Fruit fly (Drosophila melanogaster) whole organism, embryonic: ENCODE results near the gene CG4953.

Experiments used
- CG11247 ChIP-seq: fragments of 200-800 bp; sonication (Bioruptor generic); IDR thresholded peaks from 2 replicates; pipeline ENCODE4 v1.3.6; 2022; ENCODE audit warnings: missing biosample characterization, missing genetic modification characterization
- CG11398 ChIP-seq: fragments of 200-800 bp; sonication (Bioruptor generic); optimal IDR thresholded peaks from 2 replicates; lab custom pipeline; 2016; ENCODE audit warnings: missing biosample characterization, missing genetic modification characterization
- CG12071 ChIP-seq: fragments of 200-800 bp; sonication (Bioruptor generic); optimal IDR thresholded peaks from 3 replicates; lab custom pipeline; 2018; ENCODE audit warnings: missing biosample characterization, mild to moderate bottlenecking, missing genetic modification characterization
- CG13894 ChIP-seq: fragments of 200-800 bp; sonication (Bioruptor generic); optimal IDR thresholded peaks from 3 replicates; lab custom pipeline; 2018; ENCODE audit warnings: missing biosample characterization, mild to moderate bottlenecking, missing genetic modification characterization, moderate library complexity
- CG14965 ChIP-seq: fragments of 200-800 bp; sonication (Bioruptor generic); optimal IDR thresholded peaks from 2 replicates; lab custom pipeline; 2016; ENCODE audit warnings: missing biosample characterization, missing genetic modification characterization, borderline replicate concordance
- CG1529 ChIP-seq: fragments of 200-800 bp; sonication (Bioruptor generic); optimal IDR thresholded peaks from 3 replicates; lab custom pipeline; 2018; ENCODE audit warnings: missing biosample characterization, missing genetic modification characterization
- CG2199 ChIP-seq: fragments of 200-800 bp; sonication (Bioruptor generic); IDR thresholded peaks from 3 replicates; pipeline ENCODE4 v1.3.6; 2022; ENCODE audit warnings: missing biosample characterization, missing genetic modification characterization
- CG6765 ChIP-seq: fragments of 200-800 bp; sonication (Bioruptor generic); optimal IDR thresholded peaks from 3 replicates; lab custom pipeline; 2017; ENCODE audit warnings: missing biosample characterization, mild to moderate bottlenecking, missing genetic modification characterization
- CG6791 ChIP-seq: fragments of 200-800 bp; sonication (Bioruptor generic); IDR thresholded peaks from 3 replicates; pipeline ENCODE4 v1.3.6; 2022; ENCODE audit warnings: missing biosample characterization, missing genetic modification characterization; ENCODE audit not compliant: partially characterized antibody
- CG8478 ChIP-seq: fragments of >200 bp; optimal IDR thresholded peaks from 2 replicates; lab custom pipeline; 2018
- CG8944 ChIP-seq: fragments of 200-800 bp; sonication (Bioruptor generic); optimal IDR thresholded peaks from 3 replicates; lab custom pipeline; 2016; ENCODE audit warnings: missing biosample characterization, missing genetic modification characterization
- CrebB ChIP-seq: fragments of 200-800 bp; sonication (Bioruptor generic); optimal IDR thresholded peaks from 3 replicates; lab custom pipeline; 2018; ENCODE audit warnings: missing biosample characterization, mild to moderate bottlenecking, missing genetic modification characterization
- Doc3 ChIP-seq: fragments of 200-800 bp; sonication (Bioruptor generic); IDR thresholded peaks from 3 replicates; pipeline ENCODE4 v1.3.6; 2022; ENCODE audit warnings: missing biosample characterization, missing genetic modification characterization; ENCODE audit not compliant: partially characterized antibody
- Dp ChIP-seq: fragments of 200-800 bp; sonication (Bioruptor generic); optimal IDR thresholded peaks from 2 replicates; lab custom pipeline; 2018; ENCODE audit warnings: missing biosample characterization, mild to moderate bottlenecking, missing genetic modification characterization, moderate library complexity
- Dref ChIP-seq: fragments of 200-800 bp; sonication (Bioruptor generic); IDR thresholded peaks from 2 replicates; pipeline ENCODE4 v1.3.6; 2022; ENCODE audit warnings: missing biosample characterization, missing genetic modification characterization
- Fer3 ChIP-seq: fragments of 200-800 bp; sonication (Bioruptor generic); optimal IDR thresholded peaks from 2 replicates; lab custom pipeline; 2018; ENCODE audit warnings: missing biosample characterization, mild to moderate bottlenecking, missing genetic modification characterization, moderate library complexity
- Hand ChIP-seq: fragments of 200-800 bp; sonication (Bioruptor generic); optimal IDR thresholded peaks from 2 replicates; lab custom pipeline; 2017; ENCODE audit warnings: mild to moderate bottlenecking, missing biosample characterization, missing genetic modification reagents, missing genetic modification characterization
- HmgD ChIP-seq: fragments of 200-800 bp; sonication (Bioruptor generic); optimal IDR thresholded peaks from 3 replicates; lab custom pipeline; 2016; ENCODE audit warnings: missing biosample characterization, missing genetic modification characterization
- Hr78 ChIP-seq, 2 experiments: fragments of 200-800 bp in 1 of 2; fragments of >200 bp in 1 of 2; sonication (Bioruptor generic) in 1 of 2; optimal IDR thresholded peaks; 2 replicates each; lab custom pipeline; 2017 to 2019; ENCODE audit warnings: missing biosample characterization in 2 of 2, missing genetic modification characterization in 2 of 2, mild to moderate bottlenecking in 1 of 2, moderate library complexity in 1 of 2
- Jarid2 ChIP-seq: fragments of 200-800 bp; sonication (Bioruptor generic); optimal IDR thresholded peaks from 3 replicates; lab custom pipeline; 2017; ENCODE audit warnings: mild to moderate bottlenecking, missing biosample characterization, missing genetic modification reagents, missing genetic modification characterization
- MESR4 ChIP-seq: fragments of 200-800 bp; sonication (Bioruptor generic); optimal IDR thresholded peaks from 2 replicates; lab custom pipeline; 2018; ENCODE audit warnings: missing biosample characterization, mild to moderate bottlenecking, missing genetic modification characterization, moderate library complexity
- Max ChIP-seq: fragments of 200-800 bp; sonication (Bioruptor generic); optimal IDR thresholded peaks from 2 replicates; lab custom pipeline; 2016; ENCODE audit warnings: missing biosample characterization, mild to moderate bottlenecking, missing genetic modification characterization
- NC2β ChIP-seq: fragments of 200-800 bp; sonication (Bioruptor generic); optimal IDR thresholded peaks from 2 replicates; lab custom pipeline; 2016; ENCODE audit warnings: missing biosample characterization, missing genetic modification characterization
- Scr ChIP-seq: fragments of 200-800 bp; sonication (Bioruptor generic); IDR thresholded peaks from 2 replicates; pipeline ENCODE4 v1.3.6; 2022; ENCODE audit warnings: missing biosample characterization, missing genetic modification characterization; ENCODE audit not compliant: partially characterized antibody
- Side ChIP-seq: fragments of 200-800 bp; sonication (Bioruptor generic); optimal IDR thresholded peaks from 2 replicates; lab custom pipeline; 2016; ENCODE audit warnings: missing biosample characterization, missing genetic modification characterization
- Tbp ChIP-seq: fragments of >200 bp; optimal IDR thresholded peaks from 2 replicates; lab custom pipeline; 2018; ENCODE audit warnings: missing biosample characterization, missing genetic modification characterization
- Vsx1 ChIP-seq: fragments of 200-800 bp; sonication (Bioruptor generic); optimal IDR thresholded peaks from 2 replicates; lab custom pipeline; 2017; ENCODE audit warnings: missing biosample characterization, mild to moderate bottlenecking, missing genetic modification characterization, missing genetic modification reagents
- ase ChIP-seq: fragments of 200-800 bp; sonication (Bioruptor generic); IDR thresholded peaks from 3 replicates; pipeline ENCODE4 v1.3.6; 2022; ENCODE audit warnings: missing biosample characterization, missing genetic modification characterization
- chinmo ChIP-seq: fragments of 200-800 bp; sonication (Bioruptor generic); IDR thresholded peaks from 4 replicates; pipeline ENCODE4 v1.3.6; 2022; ENCODE audit warnings: missing biosample characterization, missing genetic modification characterization; ENCODE audit not compliant: partially characterized antibody
- dati ChIP-seq: fragments of 200-800 bp; sonication (Bioruptor generic); IDR thresholded peaks from 2 replicates; pipeline ENCODE4 v1.3.6; 2022; ENCODE audit warnings: missing biosample characterization, missing genetic modification characterization
- dmrt11E ChIP-seq: fragments of 200-800 bp; sonication (Bioruptor generic); optimal IDR thresholded peaks from 3 replicates; lab custom pipeline; 2018; ENCODE audit warnings: missing biosample characterization, mild to moderate bottlenecking, missing genetic modification characterization, moderate library complexity
- dpn ChIP-seq, 2 experiments: fragments of 200-800 bp; sonication (Bioruptor generic); optimal IDR thresholded peaks; 3 replicates each; lab custom pipeline; 2016; ENCODE audit warnings: missing biosample characterization in 2 of 2, missing genetic modification characterization in 2 of 2
- ems ChIP-seq: fragments of 200-800 bp; sonication (Bioruptor generic); optimal IDR thresholded peaks from 3 replicates; lab custom pipeline; 2016; ENCODE audit warnings: missing biosample characterization, missing genetic modification characterization
- grau ChIP-seq: fragments of 200-800 bp; optimal IDR thresholded peaks from 3 replicates; lab custom pipeline; 2019; ENCODE audit warnings: missing biosample characterization, mild to moderate bottlenecking, missing genetic modification characterization, moderate library complexity
- grn ChIP-seq: fragments of 200-800 bp; sonication (Bioruptor generic); optimal IDR thresholded peaks from 3 replicates; lab custom pipeline; 2017; ENCODE audit warnings: missing biosample characterization, missing genetic modification characterization
- ind ChIP-seq: fragments of 200-800 bp; sonication (Bioruptor generic); optimal IDR thresholded peaks from 3 replicates; lab custom pipeline; 2016; ENCODE audit warnings: missing biosample characterization, missing genetic modification characterization
- knrl ChIP-seq: fragments of 200-800 bp; sonication (Bioruptor generic); IDR thresholded peaks from 3 replicates; pipeline ENCODE4 v1.3.6; 2022; ENCODE audit warnings: missing biosample characterization, missing genetic modification characterization; ENCODE audit not compliant: partially characterized antibody
- lilli ChIP-seq: fragments of 200-800 bp; sonication (Bioruptor generic); optimal IDR thresholded peaks from 3 replicates; lab custom pipeline; 2016; ENCODE audit warnings: missing biosample characterization, missing genetic modification characterization
- nom ChIP-seq: fragments of 200-800 bp; sonication (Bioruptor generic); optimal IDR thresholded peaks from 2 replicates; lab custom pipeline; 2017; ENCODE audit warnings: missing biosample characterization, missing genetic modification characterization, mild to moderate bottlenecking, moderate library complexity, missing genetic modification reagents
- pho ChIP-seq: fragments of 200-800 bp; sonication (Bioruptor generic); optimal IDR thresholded peaks from 2 replicates; lab custom pipeline; 2016; ENCODE audit warnings: missing biosample characterization, missing genetic modification characterization
- ranshi ChIP-seq: fragments of 200-800 bp; sonication (Bioruptor generic); IDR thresholded peaks from 2 replicates; pipeline ENCODE4 v1.3.6; 2022; ENCODE audit warnings: missing biosample characterization, missing genetic modification characterization
- slou ChIP-seq: fragments of 200-800 bp; sonication (Bioruptor generic); optimal IDR thresholded peaks from 3 replicates; lab custom pipeline; 2016; ENCODE audit warnings: missing biosample characterization, missing genetic modification characterization
- tap ChIP-seq: fragments of 200-800 bp; optimal IDR thresholded peaks from 3 replicates; lab custom pipeline; 2019; ENCODE audit warnings: missing biosample characterization, mild to moderate bottlenecking, missing genetic modification characterization, moderate library complexity
- tna ChIP-seq: fragments of 200-800 bp; sonication (Bioruptor generic); IDR thresholded peaks from 2 replicates; pipeline ENCODE4 v1.3.6; 2022; ENCODE audit warnings: missing biosample characterization, missing genetic modification characterization; ENCODE audit not compliant: partially characterized antibody
- trem ChIP-seq: fragments of 200-800 bp; optimal IDR thresholded peaks from 3 replicates; lab custom pipeline; 2019; ENCODE audit warnings: missing biosample characterization, mild to moderate bottlenecking, missing genetic modification characterization, moderate library complexity
- tx ChIP-seq: fragments of 200-800 bp; sonication (Bioruptor generic); optimal IDR thresholded peaks from 2 replicates; lab custom pipeline; 2016; ENCODE audit warnings: missing biosample characterization, missing genetic modification characterization
- unpg ChIP-seq: fragments of 200-800 bp; sonication (Bioruptor generic); optimal IDR thresholded peaks from 3 replicates; lab custom pipeline; 2018; ENCODE audit warnings: missing biosample characterization, mild to moderate bottlenecking, missing genetic modification characterization, moderate library complexity
- zen ChIP-seq: fragments of 200-800 bp; sonication (Bioruptor generic); optimal IDR thresholded peaks from 3 replicates; lab custom pipeline; 2018; ENCODE audit warnings: missing biosample characterization, mild to moderate bottlenecking, missing genetic modification characterization, moderate library complexity
- zen2 ChIP-seq: fragments of 200-800 bp; sonication (Bioruptor generic); IDR thresholded peaks from 3 replicates; pipeline ENCODE4 v1.3.6; 2022; ENCODE audit warnings: missing biosample characterization, missing genetic modification characterization; ENCODE audit not compliant: partially characterized antibody
- zfh1 ChIP-seq: fragments of 200-800 bp; sonication (Bioruptor generic); IDR thresholded peaks from 3 replicates; pipeline ENCODE4 v1.3.6; 2022; ENCODE audit warnings: missing biosample characterization, missing genetic modification characterization
- zfh2 ChIP-seq: fragments of 200-800 bp; sonication (Bioruptor generic); optimal IDR thresholded peaks from 2 replicates; lab custom pipeline; 2016; ENCODE audit warnings: missing biosample characterization, missing genetic modification characterization

Gene CG4953

DNA sequence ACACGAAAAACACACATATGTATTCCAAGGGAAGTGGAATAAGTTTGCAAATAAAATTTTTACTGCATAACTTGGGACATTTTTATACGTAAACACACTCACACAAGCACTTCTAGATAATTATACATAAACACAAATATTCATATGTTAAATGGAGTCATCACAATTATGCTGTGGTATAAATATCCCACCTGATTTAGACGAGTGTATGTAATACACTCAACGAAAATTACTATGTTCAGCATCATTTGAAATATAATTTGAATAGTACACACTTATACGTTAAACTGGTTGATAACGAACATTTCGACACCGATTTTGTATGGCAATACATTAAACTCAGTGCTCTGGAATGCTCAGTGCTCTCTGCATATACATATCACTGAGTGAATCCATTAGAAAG lies 35.4 kb upstream of the CG4953 start (continued):
- TF ChIP-seq zen (tag; lab: Kevin White, UChicago) (no peak), Vsx1 (no peak), CG14965 (no peak), ems (GFP tag; lab: Kevin White, UChicago) (no peak), zfh2 (no peak), Side (no peak), grn (GFP tag; lab: Kevin White, UChicago) (no peak), Max (no peak), grau (tag; lab: Kevin White, UChicago) (peak; percentile 31), Doc3 (GFP tag; lab: Robert Waterston, UW) (no peak), zen2 (GFP tag; lab: Robert Waterston, UW) (no peak), zfh1 (GFP tag; lab: Robert Waterston, UW) (no peak), NC2β (GFP tag; lab: Kevin White, UChicago) (no peak), ranshi (GFP tag; lab: Robert Waterston, UW) (no peak), HmgD (GFP tag; lab: Kevin White, UChicago) (no peak), CG13894 (tag; lab: Kevin White, UChicago) (no peak), ind (peak; percentile 36), CG12071 (GFP tag; lab: Kevin White, UChicago) (no peak), CG8478 (lab: Kevin White, UChicago) (no peak), Hand (no peak), dati (GFP tag; lab: Robert Waterston, UW) (no peak), chinmo (no peak), CG6765 (no peak), lilli (GFP tag; lab: Kevin White, UChicago) (peak; percentile 34), CG8944 (no peak), knrl (GFP tag; lab: Robert Waterston, UW) (no peak), Tbp (no peak), slou (GFP tag; lab: Kevin White, UChicago) (no peak), CG1529 (no peak), tna (GFP tag; lab: Robert Waterston, UW) (no peak), Scr (GFP tag; lab: Robert Waterston, UW) (no peak), Fer3 (peak; percentile 11), CG11398 (GFP tag; lab: Kevin White, UChicago) (no peak), tx (GFP tag; lab: Kevin White, UChicago) (no peak), Hr78 (GFP tag; optimal IDR thresholded peaks at IDR 0.05; lab: Kevin White, UChicago) (no peak), tap (tag; lab: Kevin White, UChicago) (no peak), dpn (GFP tag; optimal IDR thresholded peaks at IDR 0.05; lab: Kevin White, UChicago) (peak; percentile 25 to 32), pho (GFP tag; lab: Kevin White, UChicago) (no peak), CG2199 (GFP tag; lab: Robert Waterston, UW) (no peak), Jarid2 (GFP tag; lab: Kevin White, UChicago) (no peak), ase (GFP tag; lab: Robert Waterston, UW) (no peak), MESR4 (GFP tag; lab: Kevin White, UChicago) (no peak), Dref (no peak), CrebB (no peak), CG6791 (GFP tag; lab: Robert Waterston, UW) (no peak), Dp (no peak), trem (tag; lab: Kevin White, UChicago) (no peak), unpg (GFP tag; lab: Kevin White, UChicago) (peak; percentile 22), CG11247 (GFP tag; lab: Robert Waterston, UW) (no peak), nom (GFP tag; lab: Kevin White, UChicago) (no peak), dmrt11E (tag; lab: Kevin White, UChicago) (peak; percentile 14)
